Worm (Caenorhabditis elegans) whole organism, L4 larva: ENCODE measurements around the gene F48G7.8.

Source experiments
- F49E8.2 ChIP-seq: sonication (generic microtip); optimal IDR thresholded peaks from 2 replicates; lab custom pipeline; 2016; ENCODE audit warnings: missing compliant biosample characterization, mild to moderate bottlenecking, missing genetic modification characterization, borderline replicate concordance
- R02D3.7 ChIP-seq: fragments of 150-350 bp; sonication (generic microtip); optimal IDR thresholded peaks from 3 replicates; lab custom pipeline; 2014; ENCODE audit warnings: missing biosample characterization, missing genetic modification characterization
- Y5F2A.4 ChIP-seq: fragments of 200-800 bp; sonication (Bioruptor generic); optimal IDR thresholded peaks from 2 replicates; lab custom pipeline; 2018; ENCODE audit warnings: mild to moderate bottlenecking, missing genetic modification characterization, missing compliant biosample characterization
- Y75B8A.6 ChIP-seq: fragments of 200-800 bp; sonication (Bioruptor generic); IDR thresholded peaks from 2 replicates; pipeline ENCODE4 v1.3.6; 2022; ENCODE audit warnings: missing genetic modification reagents, missing genetic modification characterization, missing compliant biosample characterization
- aha-1 ChIP-seq: fragments of 150-350 bp; peaks from one replicate; lab custom pipeline; 2014; ENCODE audit warnings: missing biosample characterization, missing genetic modification characterization
- ama-1 ChIP-seq: fragments of 150-350 bp; optimal IDR thresholded peaks from 2 replicates; lab custom pipeline; 2014; ENCODE audit warnings: inconsistent platforms, mixed read lengths
- attf-4 ChIP-seq: sonication (generic microtip); optimal IDR thresholded peaks from 3 replicates; lab custom pipeline; 2017; ENCODE audit warnings: missing biosample characterization, missing genetic modification characterization
- cey-2 ChIP-seq: sonication (generic microtip); optimal IDR thresholded peaks from 3 replicates; lab custom pipeline; 2017; ENCODE audit warnings: missing genetic modification characterization, mild to moderate bottlenecking, missing compliant biosample characterization, antibody characterized with exemption, borderline replicate concordance; ENCODE audit not compliant: insufficient read depth
- daf-12 ChIP-seq: fragments of 150-350 bp; optimal IDR thresholded peaks from 2 replicates; lab custom pipeline; 2014; ENCODE audit warnings: missing biosample characterization, missing genetic modification reagents, missing genetic modification characterization
- daf-16 ChIP-seq, 3 experiments: sonication (generic microtip); optimal IDR thresholded peaks; 2 replicates each; lab custom pipeline; 2016 to 2017; ENCODE audit warnings: missing genetic modification characterization in 3 of 3, missing genetic modification reagents in 3 of 3, mild to moderate bottlenecking in 2 of 3, missing compliant biosample characterization in 2 of 3, missing biosample characterization in 1 of 3, moderate library complexity in 1 of 3
- dmd-8 ChIP-seq: fragments of 200-800 bp; sonication (Bioruptor generic); IDR thresholded peaks from 2 replicates; pipeline ENCODE4 v1.3.6; 2022; ENCODE audit warnings: missing genetic modification characterization, missing compliant biosample characterization
- duxl-1 ChIP-seq: sonication (generic microtip); optimal IDR thresholded peaks from 2 replicates; lab custom pipeline; 2016; ENCODE audit warnings: mild to moderate bottlenecking, missing genetic modification characterization, moderate library complexity, missing compliant biosample characterization; ENCODE audit not compliant: poor library complexity
- dve-1 ChIP-seq: sonication (generic microtip); optimal IDR thresholded peaks from 2 replicates; lab custom pipeline; 2017; ENCODE audit warnings: antibody characterized with exemption, mild to moderate bottlenecking, missing genetic modification characterization, missing compliant biosample characterization; ENCODE audit not compliant: insufficient read depth
- hmg-1.1 ChIP-seq: fragments of 200-800 bp; sonication (Bioruptor generic); IDR thresholded peaks from 2 replicates; pipeline ENCODE4 v1.3.6; 2022; ENCODE audit warnings: missing genetic modification reagents, missing genetic modification characterization, missing compliant biosample characterization
- jun-1 ChIP-seq: fragments of 150-350 bp; optimal IDR thresholded peaks from 2 replicates; lab custom pipeline; 2014; ENCODE audit warnings: missing biosample characterization, missing genetic modification reagents, missing genetic modification characterization
- lir-3 ChIP-seq: sonication (generic microtip); optimal IDR thresholded peaks from 2 replicates; lab custom pipeline; 2016; ENCODE audit warnings: mild to moderate bottlenecking, missing genetic modification characterization, missing compliant biosample characterization
- lsy-2 ChIP-seq, 2 experiments: fragments of 150-350 bp in 1 of 2; sonication (generic microtip) in 1 of 2; optimal IDR thresholded peaks; 2 replicates each; lab custom pipeline; 2014 to 2017; ENCODE audit warnings: missing biosample characterization in 2 of 2, missing genetic modification characterization in 2 of 2
- mep-1 ChIP-seq: fragments of 150-350 bp; sonication (generic microtip); optimal IDR thresholded peaks from 3 replicates; lab custom pipeline; 2014; ENCODE audit warnings: missing biosample characterization, missing genetic modification characterization
- mxl-3 ChIP-seq: fragments of 200-800 bp; sonication (Bioruptor generic); optimal IDR thresholded peaks from 2 replicates; lab custom pipeline; 2018; ENCODE audit warnings: mild to moderate bottlenecking, missing genetic modification characterization, missing compliant biosample characterization
- nhr-25 ChIP-seq: sonication (generic microtip); optimal IDR thresholded peaks from 2 replicates; lab custom pipeline; 2017; ENCODE audit warnings: missing genetic modification characterization, mild to moderate bottlenecking, missing compliant biosample characterization, antibody characterized with exemption, moderate library complexity, borderline replicate concordance; ENCODE audit not compliant: insufficient read depth
- nhr-77 ChIP-seq: fragments of 150-350 bp; optimal IDR thresholded peaks from 2 replicates; lab custom pipeline; 2014; ENCODE audit warnings: missing biosample characterization, missing genetic modification characterization
- pqm-1 ChIP-seq: sonication (generic microtip); optimal IDR thresholded peaks from 2 replicates; lab custom pipeline; 2017; ENCODE audit warnings: missing biosample characterization, missing genetic modification characterization
- saeg-2 ChIP-seq: fragments of 200-800 bp; sonication (Bioruptor generic); IDR thresholded peaks from 2 replicates; pipeline ENCODE4 v1.3.6; 2022; ENCODE audit warnings: missing genetic modification reagents, missing genetic modification characterization, missing compliant biosample characterization
- sdz-12 ChIP-seq: fragments of 200-800 bp; sonication (Bioruptor generic); optimal IDR thresholded peaks from 2 replicates; lab custom pipeline; 2018; ENCODE audit warnings: mild to moderate bottlenecking, missing genetic modification characterization, missing compliant biosample characterization
- set-16 ChIP-seq: fragments of 200-800 bp; sonication (Bioruptor generic); IDR thresholded peaks from 2 replicates; pipeline ENCODE4 v1.3.6; 2022; ENCODE audit warnings: missing genetic modification reagents, missing genetic modification characterization, missing compliant biosample characterization
- skn-1 ChIP-seq: fragments of 150-350 bp; optimal IDR thresholded peaks from 2 replicates; lab custom pipeline; 2014; ENCODE audit warnings: missing biosample characterization, missing genetic modification characterization
- spr-1 ChIP-seq: sonication (generic microtip); optimal IDR thresholded peaks from 2 replicates; lab custom pipeline; 2016; ENCODE audit warnings: mild to moderate bottlenecking, missing genetic modification characterization, missing compliant biosample characterization
- unc-39 ChIP-seq: sonication (generic microtip); optimal IDR thresholded peaks from 2 replicates; lab custom pipeline; 2017; ENCODE audit warnings: missing biosample characterization, missing genetic modification characterization
- unc-62 ChIP-seq, 3 experiments: fragments of 150-350 bp in 1 of 3; sonication (generic microtip); optimal IDR thresholded peaks in 2 of 3; peaks in 1 of 3; 1 replicate in 1 of 3; 2 replicates in 2 of 3; lab custom pipeline; 2014 to 2017; ENCODE audit warnings: missing biosample characterization in 3 of 3, missing genetic modification characterization in 3 of 3, missing genetic modification reagents in 3 of 3, missing genotype in 1 of 3
- vab-7 ChIP-seq: fragments of 200-800 bp; sonication (Bioruptor generic); IDR thresholded peaks from 2 replicates; pipeline ENCODE4 v1.3.6; 2022; ENCODE audit warnings: missing genetic modification reagents, missing genetic modification characterization, missing compliant biosample characterization
- zfp-2 ChIP-seq: sonication (generic microtip); optimal IDR thresholded peaks from 2 replicates; lab custom pipeline; 2016; ENCODE audit warnings: mild to moderate bottlenecking, missing genetic modification characterization, missing compliant biosample characterization
- zip-11 ChIP-seq: fragments of 200-800 bp; sonication (Bioruptor generic); IDR thresholded peaks from 2 replicates; pipeline ENCODE4 v1.3.6; 2022; ENCODE audit warnings: missing genetic modification characterization, missing compliant biosample characterization
- zip-2 ChIP-seq: fragments of 150-350 bp; optimal IDR thresholded peaks from 2 replicates; lab custom pipeline; 2014; ENCODE audit warnings: missing biosample characterization, missing genetic modification characterization

F48G7.8 gene

DNA sequence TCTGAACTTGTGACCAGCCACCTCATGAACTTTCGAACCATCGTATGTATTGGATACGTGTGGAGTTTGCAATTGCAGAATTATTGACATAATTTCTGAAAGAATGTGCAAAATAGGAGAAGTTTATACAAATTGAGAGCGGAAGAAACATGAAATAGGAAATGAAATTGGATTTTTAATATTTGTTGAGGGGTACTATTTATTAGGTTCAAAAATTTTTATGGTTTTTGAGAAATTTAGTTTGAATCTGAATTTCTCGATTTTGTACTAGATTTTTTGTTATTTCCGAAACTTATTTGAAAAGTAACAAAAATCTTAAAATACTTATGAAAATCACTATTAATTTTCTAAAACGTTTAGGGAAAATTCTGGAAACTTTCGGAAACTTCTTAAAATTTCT is 1.0 kb upstream of the F48G7.8 start, which contains the start of gene F48G7.9:
F48G7.9 (minus strand) TSS at position 101 of the 400 bp plus-strand sequence.
- no peak for TF ChIP-seq F49E8.2 (tag; lab: Kevin White, UChicago)
- TF ChIP-seq nhr-25 (tag; lab: Kevin White, UChicago): no peak
- TF ChIP-seq sdz-12 (GFP tag; lab: Kevin White, UChicago): no peak
- TF ChIP-seq pqm-1 (tag; lab: Kevin White, UChicago): no peak
- TF ChIP-seq unc-39 (tag; lab: Kevin White, UChicago): no peak
- TF ChIP-seq zip-2: no peak
- no peak for TF ChIP-seq duxl-1
- no peak for TF ChIP-seq hmg-1.1 (GFP tag; lab: Robert Waterston, UW)
- no peak for TF ChIP-seq attf-4 (tag; lab: Kevin White, UChicago)
- TF ChIP-seq zip-11 (GFP tag; lab: Robert Waterston, UW): no peak
- TF ChIP-seq skn-1: no peak
- TF ChIP-seq dmd-8 (GFP tag; lab: Robert Waterston, UW): no peak
- no peak for TF ChIP-seq ama-1 (lab: Kevin White, UChicago)
- TF ChIP-seq zfp-2 (tag; lab: Kevin White, UChicago): no peak
- no peak for TF ChIP-seq lsy-2 (tag; optimal IDR thresholded peaks at IDR 0.05; lab: Kevin White, UChicago)

DNA sequence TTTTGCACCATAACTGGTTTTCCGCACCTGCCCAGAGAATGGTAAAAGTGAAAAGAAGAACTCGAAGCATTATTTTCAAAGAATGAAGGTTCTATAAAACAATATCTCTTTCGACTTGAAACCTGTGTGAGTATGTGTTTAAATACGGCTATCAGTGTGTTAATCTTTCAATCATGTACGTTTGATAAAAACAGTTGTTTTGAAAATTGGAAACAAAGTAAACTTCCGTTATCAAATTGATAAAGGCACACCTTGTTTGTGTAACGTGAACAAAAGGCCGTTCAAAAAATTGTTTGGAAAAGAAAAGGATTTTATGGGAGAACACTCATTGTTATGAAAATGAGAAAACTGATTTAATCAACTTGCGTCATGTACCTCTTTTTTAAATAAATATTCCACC is 1.2 kb downstream of the F48G7.8 start, which contains the start of gene F48G7.7:
F48G7.7 (minus strand) TSS at position 101 of the 400 bp plus-strand sequence.
- peak in 1 of 2 experiments; percentile 29 for TF ChIP-seq unc-62 (GFP tag; optimal IDR thresholded peaks at IDR 0.05 in 1 of 2; lab: Kevin White, UChicago)
- no peak for TF ChIP-seq unc-62 (tag; optimal IDR thresholded peaks at IDR 0.05; lab: Kevin White, UChicago)
- TF ChIP-seq spr-1: no peak
- TF ChIP-seq Y75B8A.6 (GFP tag; lab: Robert Waterston, UW): no peak
- no peak for TF ChIP-seq daf-16 (GFP tag; optimal IDR thresholded peaks at IDR 0.05; lab: Kevin White, UChicago)
- TF ChIP-seq daf-16 (tag; optimal IDR thresholded peaks at IDR 0.05; lab: Kevin White, UChicago): peak; percentile 10
- TF ChIP-seq, all 104 proteins: peak for 2

DNA sequence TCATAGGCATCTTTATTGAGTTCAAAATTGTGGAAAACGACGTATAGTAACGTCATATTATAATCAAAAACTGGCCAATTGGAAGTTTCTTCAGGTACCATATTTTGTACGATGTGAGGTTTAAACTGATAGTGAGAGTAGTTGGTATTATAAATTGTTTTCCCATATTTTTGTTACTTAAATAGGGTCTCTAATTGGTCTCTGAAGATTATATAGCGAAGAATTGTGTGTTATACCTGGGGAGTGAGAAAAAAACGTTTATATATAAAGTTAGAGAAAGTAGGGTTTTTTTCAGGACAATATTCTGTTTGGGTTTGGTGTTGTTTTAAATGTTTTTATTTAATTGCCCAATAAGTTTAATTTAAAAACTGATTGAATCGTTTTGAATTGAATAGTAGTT is 2.6 kb downstream of the F48G7.8 start, which contains the start of gene srt-17:
srt-17 (minus strand) TSS at position 101 of the 400 bp plus-strand sequence.
- TF ChIP-seq mxl-3 (no peak), cey-2 (tag; lab: Kevin White, UChicago) (no peak), dve-1 (tag; lab: Kevin White, UChicago) (no peak), vab-7 (GFP tag; lab: Robert Waterston, UW) (no peak), nhr-77 (no peak), Y5F2A.4 (no peak), saeg-2 (GFP tag; lab: Robert Waterston, UW) (no peak), daf-12 (tag; lab: Kevin White, UChicago) (no peak)

DNA sequence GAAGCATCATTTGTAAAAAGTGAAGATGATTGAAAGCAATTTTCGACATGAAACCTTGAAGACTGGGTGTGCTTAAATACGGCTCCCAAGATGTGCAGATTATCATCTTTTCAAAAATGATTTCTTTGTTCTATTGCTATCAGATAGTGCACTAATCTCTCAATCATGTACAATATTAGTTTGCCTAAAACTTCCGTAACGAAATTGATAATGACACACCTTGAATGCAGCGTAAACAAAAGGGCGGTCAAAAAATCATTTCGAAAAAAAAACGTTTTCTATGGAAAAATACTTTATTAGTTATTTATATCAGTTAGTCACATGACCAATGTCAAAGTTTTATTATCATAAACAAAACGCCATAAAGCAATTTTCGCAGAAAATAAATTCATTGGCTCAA is 4.6 kb downstream of the F48G7.8 start, which contains the start of gene F48G7.5:
F48G7.5 (minus strand) TSS at position 34 of the 400 bp plus-strand sequence.
- TF ChIP-seq daf-16 (GFP tag; optimal IDR thresholded peaks at IDR 0.05; lab: Kevin White, UChicago) (no peak), daf-16 (tag; optimal IDR thresholded peaks at IDR 0.05; lab: Kevin White, UChicago) (peak; percentile 78), pqm-1 (tag; lab: Kevin White, UChicago) (peak; percentile 26), dve-1 (tag; lab: Kevin White, UChicago) (peak; percentile 6), hmg-1.1 (GFP tag; lab: Robert Waterston, UW) (no peak), R02D3.7 (tag; lab: Kevin White, UChicago) (no peak), jun-1 (no peak), mep-1 (tag; lab: Kevin White, UChicago) (no peak)

DNA sequence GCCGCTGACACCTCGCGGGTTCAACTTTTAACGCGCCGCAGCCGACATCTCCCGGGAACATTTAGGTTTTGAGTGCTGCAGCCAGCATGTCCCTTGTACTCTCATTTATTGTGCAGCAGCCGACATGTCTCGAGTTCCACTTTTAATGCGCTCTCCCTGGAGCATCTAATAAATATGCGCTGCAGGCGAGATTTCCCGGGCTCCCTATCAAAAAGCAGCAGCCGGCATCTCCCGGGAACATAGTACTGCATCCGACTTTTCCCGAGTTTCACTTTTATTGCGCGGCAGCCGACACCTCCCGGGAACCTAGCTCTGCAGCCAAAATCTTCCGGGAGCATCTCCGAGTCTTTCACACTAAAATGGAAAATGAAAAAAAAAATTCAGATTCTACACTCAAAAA is 6.5 kb downstream of the F48G7.8 start:
- TF ChIP-seq set-16 (GFP tag; lab: Robert Waterston, UW) (peak; percentile 51), lir-3 (tag; lab: Kevin White, UChicago) (no peak), aha-1 (tag; lab: Kevin White, UChicago) (peak; percentile 3)
